Worm (Caenorhabditis elegans) whole organism, late embryonic: Measurements from ENCODE around the gene R107.5.
A peak's percentile ranks its signal among the peaks of the same experiment; 100 is the strongest.

Source experiments
- C38D4.7 ChIP-seq: fragments of 200-800 bp; sonication (Bioruptor generic); optimal IDR thresholded peaks from 2 replicates; lab custom pipeline; 2018; ENCODE audit warnings: mild to moderate bottlenecking, missing genetic modification characterization, moderate library complexity, missing compliant biosample characterization
- ahr-1 ChIP-seq: sonication (generic microtip); optimal IDR thresholded peaks from 2 replicates; lab custom pipeline; 2016; ENCODE audit warnings: missing genetic modification characterization, missing compliant biosample characterization
- ceh-18 ChIP-seq: sonication (generic microtip); optimal IDR thresholded peaks from 2 replicates; lab custom pipeline; 2016; ENCODE audit warnings: missing genetic modification characterization, missing compliant biosample characterization
- ceh-19 ChIP-seq: fragments of 200-800 bp; sonication (Bioruptor generic); optimal IDR thresholded peaks from 2 replicates; lab custom pipeline; 2018; ENCODE audit warnings: mild to moderate bottlenecking, missing genetic modification characterization, missing compliant biosample characterization
- ceh-9 ChIP-seq: sonication (generic microtip); optimal IDR thresholded peaks from 2 replicates; lab custom pipeline; 2016; ENCODE audit warnings: mild to moderate bottlenecking, missing genetic modification characterization, inconsistent platforms, missing compliant biosample characterization
- dve-1 ChIP-seq: sonication (generic microtip); optimal IDR thresholded peaks from 2 replicates; lab custom pipeline; 2017; ENCODE audit warnings: antibody characterized with exemption, mild to moderate bottlenecking, missing genetic modification characterization, missing compliant biosample characterization
- fax-1 ChIP-seq: sonication (generic microtip); optimal IDR thresholded peaks from 2 replicates; lab custom pipeline; 2016; ENCODE audit warnings: missing genotype, missing genetic modification characterization, missing compliant biosample characterization
- pha-2 ChIP-seq: sonication (generic microtip); optimal IDR thresholded peaks from 2 replicates; lab custom pipeline; 2017; ENCODE audit warnings: mild to moderate bottlenecking, missing genetic modification characterization, missing compliant biosample characterization
- pha-4 ChIP-seq: fragments of 150-350 bp; optimal IDR thresholded peaks from 2 replicates; lab custom pipeline; 2018; ENCODE audit warnings: missing biosample characterization, missing genetic modification reagents, missing genetic modification characterization
- sdc-2 ChIP-seq: sonication (generic microtip); optimal IDR thresholded peaks from 2 replicates; lab custom pipeline; 2016; ENCODE audit warnings: missing genotype, missing genetic modification characterization, missing compliant biosample characterization
- unc-55 ChIP-seq: sonication (generic microtip); optimal IDR thresholded peaks from 2 replicates; lab custom pipeline; 2017; ENCODE audit warnings: missing biosample characterization, missing genetic modification reagents, missing genetic modification characterization
- zip-5 ChIP-seq: sonication (generic microtip); optimal IDR thresholded peaks from 2 replicates; lab custom pipeline; 2016; ENCODE audit warnings: missing genetic modification characterization, missing compliant biosample characterization

DNA sequence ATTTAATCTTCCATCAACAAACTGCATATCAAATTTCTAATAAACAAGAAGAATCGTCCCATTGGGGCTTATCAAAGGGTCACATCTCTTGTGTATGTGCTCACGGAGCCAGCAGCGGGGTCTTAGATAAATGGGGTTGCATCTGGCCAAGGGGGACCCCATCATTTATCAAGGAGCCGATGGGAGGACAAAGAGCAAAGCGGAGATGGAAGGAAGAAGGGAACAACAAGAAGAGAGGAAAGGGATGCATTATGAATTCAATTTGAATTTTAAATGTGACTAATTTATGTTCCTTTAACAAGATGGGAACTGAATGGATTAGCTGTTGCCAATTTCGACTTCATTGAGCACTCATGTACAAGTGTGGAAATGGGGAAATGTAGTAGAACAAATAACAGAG is 30.7 kb upstream of the R107.5 start:
- no peak for TF ChIP-seq ceh-9
- no peak for TF ChIP-seq dve-1 (tag; lab: Kevin White, UChicago)
- TF ChIP-seq pha-4 (tag; lab: Kevin White, UChicago): no peak
- TF ChIP-seq fax-1: no peak
- TF ChIP-seq unc-55 (GFP tag; lab: Kevin White, UChicago): peak; percentile 82
- no peak for TF ChIP-seq pha-2 (tag; lab: Kevin White, UChicago)
- TF ChIP-seq sdc-2 (tag; lab: Kevin White, UChicago): no peak
- TF ChIP-seq ahr-1 (tag; lab: Kevin White, UChicago): no peak
- TF ChIP-seq ceh-18 (tag; lab: Kevin White, UChicago): no peak
- TF ChIP-seq ceh-19 (GFP tag; lab: Kevin White, UChicago): no peak
- TF ChIP-seq zip-5 (tag; lab: Kevin White, UChicago): no peak
- no peak for TF ChIP-seq C38D4.7 (GFP tag; lab: Kevin White, UChicago)
